Fruit fly (Drosophila melanogaster) S2 (cell line): ENCODE measurements around the gene rgn.

ENCODE experiments used
- CG8478 ChIP-seq: fragments of >200 bp; optimal IDR thresholded peaks from 2 replicates; lab custom pipeline; 2018
- CTCF ChIP-seq, 2 experiments: fragments of >200 bp; optimal IDR thresholded peaks; 2 replicates each; lab custom pipeline; 2018

rgn gene

dm6 chr3L:21465261-21466112 lies 83.2 kb downstream of the rgn start:
- TF ChIP-seq CTCF (optimal IDR thresholded peaks at IDR 0.05; lab: Kevin White, UChicago) (no peak), CG8478 (lab: Kevin White, UChicago) (no peak)

DNA sequence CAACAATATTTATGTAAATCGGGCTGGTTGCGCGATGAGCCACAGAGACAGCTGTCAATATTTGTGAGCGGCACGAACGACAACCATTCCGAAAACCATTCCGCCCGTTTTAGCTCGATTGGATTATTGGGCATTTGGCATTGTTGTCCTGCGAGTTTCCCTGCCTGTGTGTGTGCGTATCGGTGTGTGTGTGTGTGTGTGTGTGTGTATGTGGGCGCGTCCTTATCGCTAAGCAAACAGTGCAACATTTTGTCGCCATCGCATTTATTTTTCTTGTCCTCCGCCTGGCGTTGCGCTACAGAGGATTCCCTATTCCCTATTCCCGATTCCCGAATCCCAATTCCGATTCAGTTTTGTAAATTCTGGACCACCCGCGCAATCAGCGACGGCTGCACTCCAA lies 89.6 kb downstream of the rgn start:
- TF ChIP-seq CTCF (optimal IDR thresholded peaks at IDR 0.05; lab: Kevin White, UChicago) (no peak), CG8478 (lab: Kevin White, UChicago) (no peak)
